Worm (Caenorhabditis elegans): Measurements from ENCODE around the gene Y40C5A.4.

ce11 chrIV:7388843-7389242, 23.9 kb upstream of the Y40C5A.4 start, which contains the start of gene mob-3:
- TF ChIP-seq him-1 (tag; optimal IDR thresholded peaks at IDR 0.05) (no peak), W03F9.2 (tag; optimal IDR thresholded peaks at IDR 0.05) (no peak)

Data from whole organism, L4/young adult.